Fruit fly (Drosophila melanogaster): ENCODE measurements around the gene Sgs8.

The Sgs8 gene

dm6 chr3L:11491222-11491873 lies 17.8 kb downstream of the Sgs8 start (continued):
- TF ChIP-seq Hr51 (GFP tag; optimal IDR thresholded peaks at IDR 0.05): peak in 1 of 2 experiments; percentile 72
- peak in 1 of 2 experiments; percentile 24 for TF ChIP-seq tll (GFP tag; optimal IDR thresholded peaks at IDR 0.05)
- TF ChIP-seq sna (GFP tag; IDR thresholded peaks at IDR 0.05; ENCODE audit: partially characterized antibody): no peak
- no peak for TF ChIP-seq ewg (GFP tag; optimal IDR thresholded peaks at IDR 0.05)
- no peak for TF ChIP-seq Kr (GFP tag; optimal IDR thresholded peaks at IDR 0.05)
- TF ChIP-seq CG33213 (GFP tag; optimal IDR thresholded peaks at IDR 0.05): peak; percentile 1
- no peak for TF ChIP-seq CG3065 (GFP tag; optimal IDR thresholded peaks at IDR 0.05)
- peak; percentile 45 for TF ChIP-seq caup (GFP tag; optimal IDR thresholded peaks at IDR 0.05; ENCODE audit: severe bottlenecking)
- TF ChIP-seq CG3281 (GFP tag; optimal IDR thresholded peaks at IDR 0.05): peak; percentile 69
- peak; percentile 35 for TF ChIP-seq emc (GFP tag; optimal IDR thresholded peaks at IDR 0.05)
- TF ChIP-seq CG8765 (GFP tag; IDR thresholded peaks at IDR 0.05): no peak
- no peak for TF ChIP-seq CG30020 (tag; optimal IDR thresholded peaks at IDR 0.05)
- TF ChIP-seq Nf-YC (tag; optimal IDR thresholded peaks at IDR 0.05): peak; percentile 20
- TF ChIP-seq dati (GFP tag; IDR thresholded peaks at IDR 0.05): no peak
- TF ChIP-seq CG16779 (GFP tag; IDR thresholded peaks at IDR 0.05): no peak
- no peak for TF ChIP-seq nerfin-2 (GFP tag; IDR thresholded peaks at IDR 0.05; ENCODE audit: partially characterized antibody)
- TF ChIP-seq CG18764 (GFP tag; optimal IDR thresholded peaks at IDR 0.05): no peak
- TF ChIP-seq dmrt11E (tag; optimal IDR thresholded peaks at IDR 0.05): peak; percentile 38
- no peak for TF ChIP-seq ac (GFP tag; optimal IDR thresholded peaks at IDR 0.05)
- TF ChIP-seq Sox102F (GFP tag; optimal IDR thresholded peaks at IDR 0.05): peak; percentile 67
- no peak for TF ChIP-seq HLHmδ (GFP tag; optimal IDR thresholded peaks at IDR 0.05)
- TF ChIP-seq kah (GFP tag; optimal IDR thresholded peaks at IDR 0.05): no peak
- TF ChIP-seq fd64A (GFP tag; optimal IDR thresholded peaks at IDR 0.05): no peak
- no peak for TF ChIP-seq stwl (tag; optimal IDR thresholded peaks at IDR 0.05)
- TF ChIP-seq CG17361 (GFP tag; IDR thresholded peaks at IDR 0.05): peak; percentile 33; the same call in 1 of the 3 replicates
- TF ChIP-seq grn (GFP tag; optimal IDR thresholded peaks at IDR 0.05): no peak
- peak; percentile 42 for TF ChIP-seq Dek (tag; optimal IDR thresholded peaks at IDR 0.05)
- no peak for TF ChIP-seq sqz (GFP tag; optimal IDR thresholded peaks at IDR 0.05)
- TF ChIP-seq Oaz (GFP tag; IDR thresholded peaks at IDR 0.05): no peak
- TF ChIP-seq corto (GFP tag; optimal IDR thresholded peaks at IDR 0.05): peak; percentile 52
- peak; percentile 28 for TF ChIP-seq ems (GFP tag; optimal IDR thresholded peaks at IDR 0.05)
- peak; percentile 8 for TF ChIP-seq CG13123 (GFP tag; optimal IDR thresholded peaks at IDR 0.05)
- peak; percentile 17 for TF ChIP-seq Myb (GFP tag; optimal IDR thresholded peaks at IDR 0.05)
- no peak; the same call in 2 of the 3 replicates for TF ChIP-seq CG14050 (GFP tag; IDR thresholded peaks at IDR 0.05)
- peak; percentile 70; the same call in 1 of the 2 replicates for TF ChIP-seq ttk (GFP tag; IDR thresholded peaks at IDR 0.05)
- no peak for TF ChIP-seq prd (optimal IDR thresholded peaks at IDR 0.05)
- TF ChIP-seq prd (GFP tag; IDR thresholded peaks at IDR 0.05): peak; percentile 85
- TF ChIP-seq Camta (GFP tag; optimal IDR thresholded peaks at IDR 0.05): peak; percentile 25
- TF ChIP-seq org-1 (GFP tag; optimal IDR thresholded peaks at IDR 0.05): peak; percentile 32
- TF ChIP-seq dan (GFP tag; IDR thresholded peaks at IDR 0.05): no peak
- TF ChIP-seq slou (GFP tag; optimal IDR thresholded peaks at IDR 0.05): no peak
- no peak for TF ChIP-seq hb (GFP tag; IDR thresholded peaks at IDR 0.05; ENCODE audit: partially characterized antibody)
- peak; percentile 47 for TF ChIP-seq CG13775 (GFP tag; optimal IDR thresholded peaks at IDR 0.05)
- TF ChIP-seq Lhr (GFP tag; optimal IDR thresholded peaks at IDR 0.05): no peak
- TF ChIP-seq Hr3 (GFP tag; optimal IDR thresholded peaks at IDR 0.05): peak; percentile 32
- no peak for TF ChIP-seq CG7271 (tag; optimal IDR thresholded peaks at IDR 0.05)
- TF ChIP-seq Mes4 (GFP tag; optimal IDR thresholded peaks at IDR 0.05): no peak
- TF ChIP-seq CG16813 (GFP tag; IDR thresholded peaks at IDR 0.05; ENCODE audit: partially characterized antibody): no peak
- TF ChIP-seq CG9437 (GFP tag; optimal IDR thresholded peaks at IDR 0.05): peak; percentile 43
